Fruit fly (Drosophila melanogaster) whole organism, prepupa: ENCODE results near the gene Dph5.
A peak's percentile ranks its signal among the peaks of the same experiment; 100 is the strongest.

Experiments
- Blimp-1 ChIP-seq: fragments of 200-800 bp; sonication (Bioruptor generic); optimal IDR thresholded peaks from 3 replicates; lab custom pipeline; 2017; ENCODE audit warnings: missing biosample characterization, missing genetic modification characterization, mild to moderate bottlenecking, moderate library complexity, missing genetic modification reagents
- CG10631 ChIP-seq: fragments of 200-800 bp; sonication (Bioruptor generic); optimal IDR thresholded peaks from 2 replicates; lab custom pipeline; 2016; ENCODE audit warnings: missing biosample characterization, missing genetic modification characterization
- CG10669 ChIP-seq: fragments of 200-800 bp; sonication (Bioruptor generic); optimal IDR thresholded peaks from 3 replicates; lab custom pipeline; 2018; ENCODE audit warnings: missing biosample characterization, mild to moderate bottlenecking, missing genetic modification characterization, moderate library complexity
- CG11294 ChIP-seq: fragments of 200-800 bp; sonication (Bioruptor generic); IDR thresholded peaks from 2 replicates; pipeline ENCODE4 v1.3.6; 2022; ENCODE audit warnings: missing biosample characterization, missing genetic modification characterization
- CG11762 ChIP-seq: fragments of 200-800 bp; sonication (Bioruptor generic); optimal IDR thresholded peaks from 3 replicates; lab custom pipeline; 2016; ENCODE audit warnings: missing biosample characterization, missing genetic modification characterization; ENCODE audit not compliant: insufficient read depth
- CG15336 ChIP-seq: fragments of 200-800 bp; sonication (Bioruptor generic); IDR thresholded peaks from 2 replicates; pipeline ENCODE4 v1.3.6; 2022; ENCODE audit warnings: missing biosample characterization, missing genetic modification characterization
- CG1621 ChIP-seq: fragments of 200-800 bp; sonication (Bioruptor generic); optimal IDR thresholded peaks from 3 replicates; lab custom pipeline; 2018; ENCODE audit warnings: missing biosample characterization, mild to moderate bottlenecking, missing genetic modification characterization
- CG16779 ChIP-seq: fragments of 200-800 bp; sonication (Bioruptor generic); optimal IDR thresholded peaks from 3 replicates; lab custom pipeline; 2017; ENCODE audit warnings: missing biosample characterization, mild to moderate bottlenecking, missing genetic modification characterization
- CG31627 ChIP-seq: fragments of 200-800 bp; sonication (Bioruptor generic); optimal IDR thresholded peaks from 3 replicates; lab custom pipeline; 2016; ENCODE audit warnings: missing biosample characterization, missing genetic modification characterization
- CG32006 ChIP-seq: fragments of 200-800 bp; sonication (Bioruptor generic); optimal IDR thresholded peaks from 3 replicates; lab custom pipeline; 2017; ENCODE audit warnings: missing biosample characterization, mild to moderate bottlenecking, missing genetic modification characterization
- CG34406 ChIP-seq: fragments of 200-800 bp; sonication (Bioruptor generic); optimal IDR thresholded peaks from 3 replicates; lab custom pipeline; 2016; ENCODE audit warnings: missing biosample characterization, missing genetic modification characterization
- CG3919 ChIP-seq: fragments of 200-800 bp; sonication (Bioruptor generic); optimal IDR thresholded peaks from 3 replicates; lab custom pipeline; 2016; ENCODE audit warnings: missing biosample characterization, missing genetic modification characterization
- CG4318 ChIP-seq: fragments of 200-800 bp; sonication (Bioruptor generic); optimal IDR thresholded peaks from 3 replicates; lab custom pipeline; 2017; ENCODE audit warnings: missing biosample characterization, mild to moderate bottlenecking, missing genetic modification characterization
- CG6792 ChIP-seq: fragments of 200-800 bp; sonication (Bioruptor generic); optimal IDR thresholded peaks from 3 replicates; lab custom pipeline; 2016; ENCODE audit warnings: missing biosample characterization, missing genetic modification characterization
- CG6808 ChIP-seq: fragments of 200-800 bp; sonication (Bioruptor generic); optimal IDR thresholded peaks from 3 replicates; lab custom pipeline; 2017; ENCODE audit warnings: missing biosample characterization, missing genetic modification characterization, mild to moderate bottlenecking, moderate library complexity, missing genetic modification reagents
- CG6854 ChIP-seq: fragments of 200-800 bp; sonication (Bioruptor generic); optimal IDR thresholded peaks from 2 replicates; lab custom pipeline; 2017; ENCODE audit warnings: missing biosample characterization, mild to moderate bottlenecking, missing genetic modification characterization
- CG7368 ChIP-seq: fragments of 200-800 bp; sonication (Bioruptor generic); optimal IDR thresholded peaks from 3 replicates; lab custom pipeline; 2016; ENCODE audit warnings: missing biosample characterization, missing genetic modification characterization
- CG8119 ChIP-seq: fragments of 200-800 bp; sonication (Bioruptor generic); IDR thresholded peaks from 3 replicates; pipeline ENCODE4 v1.3.6; 2022; ENCODE audit warnings: missing biosample characterization, missing genetic modification characterization
- CG8319 ChIP-seq: fragments of 200-800 bp; sonication (Bioruptor generic); optimal IDR thresholded peaks from 3 replicates; lab custom pipeline; 2016; ENCODE audit warnings: missing biosample characterization, missing genetic modification characterization
- CG8632 ChIP-seq: fragments of 200-800 bp; sonication (Bioruptor generic); optimal IDR thresholded peaks from 3 replicates; lab custom pipeline; 2016; ENCODE audit warnings: missing biosample characterization, missing genetic modification characterization
- CG9139 ChIP-seq: fragments of 200-800 bp; sonication (Bioruptor generic); optimal IDR thresholded peaks from 3 replicates; lab custom pipeline; 2017; ENCODE audit warnings: missing biosample characterization, mild to moderate bottlenecking, missing genetic modification characterization
- Eip75B ChIP-seq: fragments of 200-800 bp; sonication (Bioruptor generic); optimal IDR thresholded peaks from 3 replicates; lab custom pipeline; 2016; ENCODE audit warnings: missing biosample characterization, missing genetic modification characterization
- Eip78C ChIP-seq: fragments of 200-800 bp; sonication (Bioruptor generic); peaks from one replicate; lab custom pipeline; 2016; ENCODE audit warnings: missing biosample characterization, missing genetic modification characterization
- Eip93F ChIP-seq: fragments of 200-800 bp; sonication (Bioruptor generic); optimal IDR thresholded peaks from 2 replicates; lab custom pipeline; 2016; ENCODE audit warnings: missing biosample characterization, mild to moderate bottlenecking, missing genetic modification characterization
- Ets21C ChIP-seq: fragments of 200-800 bp; sonication (Bioruptor generic); optimal IDR thresholded peaks from 3 replicates; lab custom pipeline; 2016; ENCODE audit warnings: missing biosample characterization, missing genetic modification characterization
- Ets96B ChIP-seq: fragments of 200-800 bp; optimal IDR thresholded peaks from 2 replicates; lab custom pipeline; 2019; ENCODE audit warnings: missing biosample characterization, mild to moderate bottlenecking, missing genetic modification characterization, moderate library complexity
- Hr38 ChIP-seq: sonication (Bioruptor generic); optimal IDR thresholded peaks from 2 replicates; lab custom pipeline; 2016; ENCODE audit warnings: missing biosample characterization, missing genetic modification characterization
- Hr39 ChIP-seq: fragments of 200-800 bp; sonication (Bioruptor generic); optimal IDR thresholded peaks from 2 replicates; lab custom pipeline; 2016; ENCODE audit warnings: missing biosample characterization, missing genetic modification characterization
- Hr4 ChIP-seq: fragments of 200-800 bp; sonication (Bioruptor generic); optimal IDR thresholded peaks from 3 replicates; lab custom pipeline; 2016; ENCODE audit warnings: missing biosample characterization, missing genetic modification characterization
- Lpt ChIP-seq: fragments of 200-800 bp; sonication (Bioruptor generic); optimal IDR thresholded peaks from 3 replicates; lab custom pipeline; 2016; ENCODE audit warnings: missing biosample characterization, missing genetic modification characterization
- OdsH ChIP-seq: fragments of 200-800 bp; sonication (Bioruptor generic); optimal IDR thresholded peaks from 3 replicates; lab custom pipeline; 2016; ENCODE audit warnings: missing biosample characterization, missing genetic modification characterization
- Sox102F ChIP-seq: fragments of 200-800 bp; sonication (Bioruptor generic); optimal IDR thresholded peaks from 2 replicates; lab custom pipeline; 2016; ENCODE audit warnings: missing biosample characterization, mild to moderate bottlenecking, missing genetic modification characterization
- Sox15 ChIP-seq: fragments of 200-800 bp; sonication (Bioruptor generic); optimal IDR thresholded peaks from 3 replicates; lab custom pipeline; 2016; ENCODE audit warnings: missing biosample characterization, missing genetic modification characterization
- acj6 ChIP-seq: fragments of 200-800 bp; sonication (Bioruptor generic); optimal IDR thresholded peaks from 3 replicates; lab custom pipeline; 2016; ENCODE audit warnings: missing biosample characterization, missing genetic modification characterization
- cyc ChIP-seq: fragments of 200-800 bp; sonication (Bioruptor generic); optimal IDR thresholded peaks from 3 replicates; lab custom pipeline; 2016; ENCODE audit warnings: missing biosample characterization, missing genetic modification characterization
- dac ChIP-seq: fragments of 200-800 bp; sonication (Bioruptor generic); optimal IDR thresholded peaks from 2 replicates; lab custom pipeline; 2017; ENCODE audit warnings: missing biosample characterization, mild to moderate bottlenecking, missing genetic modification characterization
- dsx ChIP-seq: fragments of 200-800 bp; optimal IDR thresholded peaks from 3 replicates; lab custom pipeline; 2019; ENCODE audit warnings: missing biosample characterization, mild to moderate bottlenecking, missing genetic modification characterization, moderate library complexity; ENCODE audit not compliant: poor library complexity, severe bottlenecking
- eg ChIP-seq: fragments of 200-800 bp; sonication (Bioruptor generic); IDR thresholded peaks from 3 replicates; pipeline ENCODE4 v1.3.6; 2022; ENCODE audit warnings: missing biosample characterization, missing genetic modification characterization
- esn ChIP-seq: fragments of 200-800 bp; sonication (Bioruptor generic); optimal IDR thresholded peaks from 2 replicates; lab custom pipeline; 2016; ENCODE audit warnings: missing biosample characterization, mild to moderate bottlenecking, missing genetic modification characterization, moderate library complexity
- fd59A ChIP-seq: fragments of 200-800 bp; sonication (Bioruptor generic); optimal IDR thresholded peaks from 2 replicates; lab custom pipeline; 2017; ENCODE audit warnings: missing biosample characterization, mild to moderate bottlenecking, missing genetic modification characterization, missing genetic modification reagents
- fd85E ChIP-seq: fragments of 200-800 bp; sonication (Bioruptor generic); optimal IDR thresholded peaks from 3 replicates; lab custom pipeline; 2016; ENCODE audit warnings: missing biosample characterization, missing genetic modification characterization
- lz ChIP-seq: fragments of 200-800 bp; sonication (Bioruptor generic); optimal IDR thresholded peaks from 3 replicates; lab custom pipeline; 2016; ENCODE audit warnings: missing biosample characterization, missing genetic modification characterization
- salr ChIP-seq, 2 experiments: fragments of 200-800 bp; sonication (Bioruptor generic); optimal IDR thresholded peaks; 3 replicates each; lab custom pipeline; 2016 to 2018; ENCODE audit warnings: missing biosample characterization in 2 of 2, missing genetic modification characterization in 2 of 2, mild to moderate bottlenecking in 1 of 2
- spab ChIP-seq: fragments of 200-800 bp; sonication (Bioruptor generic); optimal IDR thresholded peaks from 2 replicates; lab custom pipeline; 2017; ENCODE audit warnings: missing biosample characterization, mild to moderate bottlenecking, missing genetic modification characterization, missing genetic modification reagents
- ss ChIP-seq, 2 experiments: fragments of 200-800 bp; sonication (Bioruptor generic); optimal IDR thresholded peaks; 2 replicates in 1 of 2; 3 replicates in 1 of 2; lab custom pipeline; 2017 to 2018; ENCODE audit warnings: mild to moderate bottlenecking in 2 of 2, missing biosample characterization in 2 of 2, missing genetic modification characterization in 2 of 2, moderate library complexity in 1 of 2
- topi ChIP-seq: fragments of 200-800 bp; sonication (Bioruptor generic); optimal IDR thresholded peaks from 3 replicates; lab custom pipeline; 2016; ENCODE audit warnings: missing biosample characterization, missing genetic modification characterization
- vri ChIP-seq: fragments of 200-800 bp; sonication (Bioruptor generic); optimal IDR thresholded peaks from 3 replicates; lab custom pipeline; 2016; ENCODE audit warnings: missing biosample characterization, mild to moderate bottlenecking, missing genetic modification characterization

Dph5 gene

dm6 chr3R:22538877-22539276 lies 44.1 kb downstream of the Dph5 start (continued):
- no peak for TF ChIP-seq CG32006

dm6 chr3R:22536504-22537423 lies 46.3 kb downstream of the Dph5 start:
- TF ChIP-seq Hr4 (GFP tag; lab: Kevin White, UChicago) (peak; percentile 18), Eip78C (peak; percentile 94), esn (GFP tag; lab: Kevin White, UChicago) (peak; percentile 51), CG11762 (peak; percentile 58), CG9139 (peak; percentile 47), eg (GFP tag; lab: Robert Waterston, UW) (no peak), CG16779 (tag; lab: Kevin White, UChicago) (peak; percentile 32), Eip75B (peak; percentile 82), fd59A (GFP tag; lab: Kevin White, UChicago) (peak; percentile 73), CG6792 (GFP tag; lab: Kevin White, UChicago) (peak; percentile 73), CG7368 (GFP tag; lab: Kevin White, UChicago) (peak; percentile 74), CG11294 (GFP tag; lab: Robert Waterston, UW) (no peak), OdsH (GFP tag; lab: Kevin White, UChicago) (peak; percentile 66), Hr38 (GFP tag; lab: Kevin White, UChicago) (no peak), Blimp-1 (no peak), vri (peak; percentile 8), Eip93F (GFP tag; lab: Kevin White, UChicago) (no peak), CG15336 (GFP tag; lab: Robert Waterston, UW) (no peak), CG10631 (GFP tag; lab: Kevin White, UChicago) (peak; percentile 77), CG8119 (GFP tag; lab: Robert Waterston, UW) (no peak), CG3919 (peak; percentile 79), CG8632 (peak; percentile 74), ss (GFP tag; optimal IDR thresholded peaks at IDR 0.05; lab: Kevin White, UChicago) (peak; percentile 71 to 73), cyc (GFP tag; lab: Kevin White, UChicago) (peak; percentile 49), CG32006 (no peak), CG31627 (GFP tag; lab: Kevin White, UChicago) (peak; percentile 28), Hr39 (GFP tag; lab: Kevin White, UChicago) (peak; percentile 34), spab (GFP tag; lab: Kevin White, UChicago) (peak; percentile 80), CG6808 (peak; percentile 80), dsx (GFP tag; lab: Kevin White, UChicago) (peak; percentile 79), CG4318 (GFP tag; lab: Kevin White, UChicago) (no peak), Ets96B (tag; lab: Kevin White, UChicago) (peak; percentile 85), Lpt (GFP tag; lab: Kevin White, UChicago) (no peak), CG8319 (GFP tag; lab: Kevin White, UChicago) (peak; percentile 44), CG6854 (GFP tag; lab: Kevin White, UChicago) (no peak), Ets21C (no peak), salr (GFP tag; optimal IDR thresholded peaks at IDR 0.05; lab: Kevin White, UChicago) (peak in 1 of 2 experiments; percentile 66), acj6 (peak; percentile 65), fd85E (peak; percentile 3), lz (GFP tag; lab: Kevin White, UChicago) (peak; percentile 32), CG10669 (GFP tag; lab: Kevin White, UChicago) (peak; percentile 79), CG1621 (tag; lab: Kevin White, UChicago) (peak; percentile 77), CG34406 (GFP tag; lab: Kevin White, UChicago) (peak; percentile 72), Sox102F (GFP tag; lab: Kevin White, UChicago) (peak; percentile 28), Sox15 (GFP tag; lab: Kevin White, UChicago) (peak; percentile 57), dac (no peak), topi (GFP tag; lab: Kevin White, UChicago) (peak; percentile 50)
